Fruit fly (Drosophila melanogaster) whole organism, embryonic: ENCODE results near the gene HP5.

Experiments used
- Adf1 ChIP-seq: fragments of 200-800 bp; sonication (Bioruptor generic); IDR thresholded peaks from 2 replicates; pipeline ENCODE4 v1.3.6; 2022; ENCODE audit warnings: missing biosample characterization, missing genetic modification characterization
- CG10147 ChIP-seq: fragments of 200-800 bp; sonication (Bioruptor generic); optimal IDR thresholded peaks from 2 replicates; lab custom pipeline; 2019; ENCODE audit warnings: missing biosample characterization, mild to moderate bottlenecking, missing genetic modification characterization, moderate library complexity
- CG10543 ChIP-seq: fragments of 200-800 bp; sonication (Bioruptor generic); optimal IDR thresholded peaks from 3 replicates; lab custom pipeline; 2017; ENCODE audit warnings: missing biosample characterization, mild to moderate bottlenecking, missing genetic modification characterization, moderate library complexity
- CG11456 ChIP-seq: fragments of 200-800 bp; sonication (Bioruptor generic); IDR thresholded peaks from 3 replicates; pipeline ENCODE4 v1.3.6; 2022; ENCODE audit warnings: missing biosample characterization, missing genetic modification characterization
- CG12071 ChIP-seq: fragments of 200-800 bp; sonication (Bioruptor generic); optimal IDR thresholded peaks from 3 replicates; lab custom pipeline; 2018; ENCODE audit warnings: missing biosample characterization, mild to moderate bottlenecking, missing genetic modification characterization
- CG15601 ChIP-seq: fragments of 200-800 bp; sonication (Bioruptor generic); optimal IDR thresholded peaks from 3 replicates; lab custom pipeline; 2019; ENCODE audit warnings: missing biosample characterization, mild to moderate bottlenecking, missing genetic modification characterization, moderate library complexity
- CG15696 ChIP-seq: fragments of 200-800 bp; sonication (Bioruptor generic); optimal IDR thresholded peaks from 2 replicates; lab custom pipeline; 2019; ENCODE audit warnings: missing biosample characterization, mild to moderate bottlenecking, missing genetic modification characterization, moderate library complexity
- CG17328 ChIP-seq: fragments of 200-800 bp; sonication (Bioruptor generic); IDR thresholded peaks from 2 replicates; pipeline ENCODE4 v1.3.6; 2022; ENCODE audit warnings: missing biosample characterization, missing genetic modification characterization
- CG17612 ChIP-seq: fragments of 200-800 bp; sonication (Bioruptor generic); IDR thresholded peaks from 2 replicates; pipeline ENCODE4 v1.3.6; 2022; ENCODE audit warnings: missing biosample characterization, missing genetic modification characterization
- CG17829 ChIP-seq: fragments of 200-800 bp; optimal IDR thresholded peaks from 2 replicates; lab custom pipeline; 2019; ENCODE audit warnings: missing biosample characterization, mild to moderate bottlenecking, missing genetic modification characterization, moderate library complexity
- CG30431 ChIP-seq: fragments of 200-800 bp; sonication (Bioruptor generic); optimal IDR thresholded peaks from 2 replicates; lab custom pipeline; 2017; ENCODE audit warnings: missing biosample characterization, missing genetic modification characterization
- CG34422 ChIP-seq: fragments of 200-800 bp; sonication (Bioruptor generic); IDR thresholded peaks from 3 replicates; pipeline ENCODE4 v1.3.6; 2022; ENCODE audit warnings: missing biosample characterization, missing genetic modification characterization
- CG4424 ChIP-seq: fragments of 200-800 bp; sonication (Bioruptor generic); optimal IDR thresholded peaks from 3 replicates; lab custom pipeline; 2016; ENCODE audit warnings: missing biosample characterization, missing genetic modification characterization
- CG4820 ChIP-seq: fragments of 200-800 bp; sonication (Bioruptor generic); optimal IDR thresholded peaks from 3 replicates; lab custom pipeline; 2016; ENCODE audit warnings: missing biosample characterization, missing genetic modification characterization
- CG6791 ChIP-seq: fragments of 200-800 bp; sonication (Bioruptor generic); IDR thresholded peaks from 3 replicates; pipeline ENCODE4 v1.3.6; 2022; ENCODE audit warnings: missing biosample characterization, missing genetic modification characterization; ENCODE audit not compliant: partially characterized antibody
- CG7928 ChIP-seq: fragments of 200-800 bp; sonication (Bioruptor generic); optimal IDR thresholded peaks from 2 replicates; lab custom pipeline; 2017; ENCODE audit warnings: missing biosample characterization, mild to moderate bottlenecking, missing genetic modification characterization
- CG8089 ChIP-seq: fragments of 200-800 bp; sonication (Bioruptor generic); optimal IDR thresholded peaks from 3 replicates; lab custom pipeline; 2016; ENCODE audit warnings: missing biosample characterization, missing genetic modification characterization
- CG8478 ChIP-seq: fragments of >200 bp; optimal IDR thresholded peaks from 2 replicates; lab custom pipeline; 2018
- CG9817 ChIP-seq: fragments of 200-800 bp; sonication (Bioruptor generic); optimal IDR thresholded peaks from 2 replicates; lab custom pipeline; 2018; ENCODE audit warnings: missing biosample characterization, mild to moderate bottlenecking, missing genetic modification characterization, moderate library complexity
- Dip3 ChIP-seq: fragments of 200-800 bp; sonication (Bioruptor generic); optimal IDR thresholded peaks from 3 replicates; lab custom pipeline; 2016; ENCODE audit warnings: missing biosample characterization, missing genetic modification characterization
- Dll ChIP-seq: fragments of 200-800 bp; sonication (Bioruptor generic); IDR thresholded peaks from 4 replicates; pipeline ENCODE4 v1.3.6; 2022; ENCODE audit warnings: missing biosample characterization, missing genetic modification characterization; ENCODE audit not compliant: partially characterized antibody
- Doc2 ChIP-seq: fragments of 200-800 bp; sonication (Bioruptor generic); IDR thresholded peaks from 2 replicates; pipeline ENCODE4 v1.3.6; 2022; ENCODE audit warnings: missing biosample characterization, missing genetic modification characterization
- Hr78 ChIP-seq, 2 experiments: fragments of 200-800 bp in 1 of 2; fragments of >200 bp in 1 of 2; sonication (Bioruptor generic) in 1 of 2; optimal IDR thresholded peaks; 2 replicates each; lab custom pipeline; 2017 to 2019; ENCODE audit warnings: missing biosample characterization in 2 of 2, missing genetic modification characterization in 2 of 2, mild to moderate bottlenecking in 1 of 2, moderate library complexity in 1 of 2
- Neu2 ChIP-seq: fragments of 200-800 bp; sonication (Bioruptor generic); optimal IDR thresholded peaks from 3 replicates; lab custom pipeline; 2016; ENCODE audit warnings: missing biosample characterization, missing genetic modification characterization, borderline replicate concordance
- Oaz ChIP-seq: fragments of 200-800 bp; sonication (Bioruptor generic); IDR thresholded peaks from 2 replicates; pipeline ENCODE4 v1.3.6; 2022; ENCODE audit warnings: missing biosample characterization, missing genetic modification characterization
- Pdp1 ChIP-seq, 2 experiments: fragments of 200-800 bp; sonication (Bioruptor generic); optimal IDR thresholded peaks; 3 replicates each; lab custom pipeline; 2016; ENCODE audit warnings: missing biosample characterization in 2 of 2, missing genetic modification characterization in 2 of 2, mild to moderate bottlenecking in 1 of 2, moderate library complexity in 1 of 2
- Rx ChIP-seq: fragments of 200-800 bp; sonication (Bioruptor generic); IDR thresholded peaks from 2 replicates; pipeline ENCODE4 v1.3.6; 2022; ENCODE audit warnings: missing biosample characterization, missing genetic modification characterization
- Xbp1 ChIP-seq: fragments of 200-800 bp; sonication (Bioruptor generic); optimal IDR thresholded peaks from 3 replicates; lab custom pipeline; 2016; ENCODE audit warnings: missing biosample characterization, mild to moderate bottlenecking, missing genetic modification characterization
- abd-A ChIP-seq: fragments of 200-800 bp; sonication (Bioruptor generic); optimal IDR thresholded peaks from 3 replicates; lab custom pipeline; 2019; ENCODE audit warnings: missing biosample characterization, mild to moderate bottlenecking, missing genetic modification characterization, moderate library complexity
- ap ChIP-seq: fragments of 200-800 bp; sonication (Bioruptor generic); IDR thresholded peaks from 2 replicates; pipeline ENCODE4 v1.3.6; 2022; ENCODE audit warnings: missing biosample characterization, missing genetic modification characterization
- bbx ChIP-seq: fragments of 200-800 bp; sonication (Bioruptor generic); IDR thresholded peaks from 2 replicates; pipeline ENCODE4 v1.3.6; 2022; ENCODE audit warnings: missing biosample characterization, missing genetic modification characterization; ENCODE audit not compliant: partially characterized antibody
- croc ChIP-seq: fragments of 200-800 bp; sonication (Bioruptor generic); conservative IDR thresholded peaks from 3 replicates; pipeline ENCODE4 v1.3.6; 2022; ENCODE audit warnings: missing biosample characterization, missing genetic modification characterization
- dati ChIP-seq: fragments of 200-800 bp; sonication (Bioruptor generic); IDR thresholded peaks from 2 replicates; pipeline ENCODE4 v1.3.6; 2022; ENCODE audit warnings: missing biosample characterization, missing genetic modification characterization
- dmrt11E ChIP-seq: fragments of 200-800 bp; sonication (Bioruptor generic); optimal IDR thresholded peaks from 3 replicates; lab custom pipeline; 2018; ENCODE audit warnings: missing biosample characterization, mild to moderate bottlenecking, missing genetic modification characterization, moderate library complexity
- ftz-f1 ChIP-seq: fragments of 200-800 bp; sonication (Bioruptor generic); optimal IDR thresholded peaks from 2 replicates; lab custom pipeline; 2016; ENCODE audit warnings: missing biosample characterization, missing genetic modification characterization
- grn ChIP-seq: fragments of 200-800 bp; sonication (Bioruptor generic); optimal IDR thresholded peaks from 3 replicates; lab custom pipeline; 2017; ENCODE audit warnings: missing biosample characterization, missing genetic modification characterization
- hb ChIP-seq: fragments of 200-800 bp; sonication (Bioruptor generic); IDR thresholded peaks from 3 replicates; pipeline ENCODE4 v1.3.6; 2022; ENCODE audit warnings: missing biosample characterization, missing genetic modification characterization; ENCODE audit not compliant: partially characterized antibody
- inv ChIP-seq: fragments of 200-800 bp; sonication (Bioruptor generic); IDR thresholded peaks from 2 replicates; pipeline ENCODE4 v1.3.6; 2022; ENCODE audit warnings: missing biosample characterization, missing genetic modification characterization; ENCODE audit not compliant: partially characterized antibody
- lola ChIP-seq, 3 experiments: fragments of >200 bp in 2 of 3; fragments of 200-800 bp in 1 of 3; sonication (Bioruptor generic) in 1 of 3; optimal IDR thresholded peaks; 2 replicates each; lab custom pipeline; 2017 to 2019; ENCODE audit warnings: missing biosample characterization in 3 of 3, missing genetic modification characterization in 3 of 3, mild to moderate bottlenecking in 1 of 3, moderate library complexity in 1 of 3
- nerfin-1 ChIP-seq: fragments of 200-800 bp; sonication (Bioruptor generic); optimal IDR thresholded peaks from 3 replicates; lab custom pipeline; 2019; ENCODE audit warnings: missing biosample characterization, mild to moderate bottlenecking, missing genetic modification characterization, moderate library complexity
- nmo ChIP-seq: fragments of 200-800 bp; sonication (Bioruptor generic); optimal IDR thresholded peaks from 2 replicates; lab custom pipeline; 2018; ENCODE audit warnings: missing biosample characterization, mild to moderate bottlenecking, missing genetic modification characterization, moderate library complexity
- seq ChIP-seq: fragments of 200-800 bp; sonication (Bioruptor generic); IDR thresholded peaks from 2 replicates; pipeline ENCODE4 v1.3.6; 2022; ENCODE audit warnings: missing biosample characterization, missing genetic modification characterization
- sna ChIP-seq: fragments of 200-800 bp; sonication (Bioruptor generic); IDR thresholded peaks from 2 replicates; pipeline ENCODE4 v1.3.6; 2022; ENCODE audit warnings: missing biosample characterization, missing genetic modification characterization; ENCODE audit not compliant: partially characterized antibody
- stc ChIP-seq: fragments of 200-800 bp; sonication (Bioruptor generic); IDR thresholded peaks from 2 replicates; pipeline ENCODE4 v1.3.6; 2022; ENCODE audit warnings: missing biosample characterization, missing genetic modification characterization
- trem ChIP-seq: fragments of 200-800 bp; optimal IDR thresholded peaks from 3 replicates; lab custom pipeline; 2019; ENCODE audit warnings: missing biosample characterization, mild to moderate bottlenecking, missing genetic modification characterization, moderate library complexity
- trh ChIP-seq: fragments of 200-800 bp; sonication (Bioruptor generic); optimal IDR thresholded peaks from 2 replicates; lab custom pipeline; 2016; ENCODE audit warnings: missing biosample characterization, missing genetic modification characterization
- wek ChIP-seq: fragments of 200-800 bp; sonication (Bioruptor generic); optimal IDR thresholded peaks from 3 replicates; lab custom pipeline; 2018; ENCODE audit warnings: missing biosample characterization, mild to moderate bottlenecking, missing genetic modification characterization, moderate library complexity
- z ChIP-seq: fragments of 200-800 bp; sonication (Bioruptor generic); IDR thresholded peaks from 3 replicates; pipeline ENCODE4 v1.3.6; 2022; ENCODE audit warnings: missing biosample characterization, missing genetic modification characterization
- zfh1 ChIP-seq: fragments of 200-800 bp; sonication (Bioruptor generic); IDR thresholded peaks from 3 replicates; pipeline ENCODE4 v1.3.6; 2022; ENCODE audit warnings: missing biosample characterization, missing genetic modification characterization

Gene HP5

DNA sequence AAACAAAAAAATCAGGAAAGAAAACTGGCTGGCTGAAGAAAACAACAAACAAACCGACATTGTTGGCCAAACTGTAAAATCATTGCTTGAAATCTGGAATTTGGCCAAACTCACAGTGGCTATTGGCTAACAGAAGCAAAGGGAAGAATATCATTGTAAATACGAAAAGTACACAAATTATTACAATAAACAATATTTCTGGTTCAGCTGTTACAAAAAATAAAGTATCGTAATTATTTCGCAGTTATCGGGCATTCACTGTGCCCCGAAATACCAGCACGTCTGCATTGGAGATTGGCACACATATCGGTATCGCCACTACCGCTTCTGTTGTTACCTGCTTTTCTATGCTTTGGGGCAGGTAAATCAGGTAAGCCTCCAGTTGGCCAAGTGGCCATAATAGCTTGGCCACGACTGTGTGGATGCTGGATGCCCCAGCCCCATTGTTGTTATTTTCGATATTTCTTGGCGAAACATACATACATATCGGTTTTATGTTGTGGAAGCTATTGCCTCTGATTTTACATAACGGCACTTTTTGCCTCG, 3.5 kb upstream of the HP5 start (continued):
- TF ChIP-seq Dip3 (GFP tag; lab: Kevin White, UChicago): peak; percentile 63
- TF ChIP-seq CG34422: 0 out of 3 replicates have a peak, but pooled peaks have one; percentile 30
- TF ChIP-seq CG4424: peak; percentile 6
- TF ChIP-seq lola (GFP tag; optimal IDR thresholded peaks at IDR 0.05; lab: Kevin White, UChicago): no peak
- peak; percentile 49 for TF ChIP-seq CG12071 (GFP tag; lab: Kevin White, UChicago)
- no peak for TF ChIP-seq Hr78 (GFP tag; optimal IDR thresholded peaks at IDR 0.05; lab: Kevin White, UChicago)
- peak; percentile 2 for TF ChIP-seq wek (GFP tag; lab: Kevin White, UChicago)
- TF ChIP-seq Dll (GFP tag; lab: Robert Waterston, UW): no peak
- no peak for TF ChIP-seq stc (GFP tag; lab: Robert Waterston, UW)
- 0 out of 3 replicates have a peak, but pooled peaks have one; percentile 43 for TF ChIP-seq zfh1
- TF ChIP-seq bbx (GFP tag; lab: Robert Waterston, UW): no peak
- TF ChIP-seq CG10543 (GFP tag; lab: Kevin White, UChicago): no peak
- TF ChIP-seq hb: no peak
- no peak for TF ChIP-seq CG4820 (GFP tag; lab: Kevin White, UChicago)
- TF ChIP-seq CG30431 (GFP tag; lab: Kevin White, UChicago): no peak
- peak; percentile 18 to 39 for TF ChIP-seq Pdp1 (GFP tag; optimal IDR thresholded peaks at IDR 0.05; lab: Kevin White, UChicago)
- TF ChIP-seq z: no peak
- TF ChIP-seq CG15601 (tag; lab: Kevin White, UChicago): no peak
- TF ChIP-seq CG17829: peak; percentile 15
- TF ChIP-seq CG17612 (GFP tag; lab: Robert Waterston, UW): 0 out of 2 replicates have a peak, but pooled peaks have one; percentile 21
- no peak for TF ChIP-seq CG8478 (lab: Kevin White, UChicago)
- TF ChIP-seq nerfin-1 (tag; lab: Kevin White, UChicago): no peak
- no peak for TF ChIP-seq Rx (GFP tag; lab: Robert Waterston, UW)
- TF ChIP-seq CG17328: peak; percentile 61
- no peak for TF ChIP-seq dati
- TF ChIP-seq croc: no peak
- peak; percentile 20 for TF ChIP-seq nmo
- peak; percentile 56; the same call in 2 of the 3 replicates for TF ChIP-seq CG11456
- TF ChIP-seq grn: no peak
- TF ChIP-seq sna (GFP tag; lab: Robert Waterston, UW): no peak
- 0 out of 2 replicates have a peak, but pooled peaks have one; percentile 42 for TF ChIP-seq Oaz (GFP tag; lab: Robert Waterston, UW)
- TF ChIP-seq CG6791: no peak
- no peak for TF ChIP-seq inv (GFP tag; lab: Robert Waterston, UW)
- TF ChIP-seq Doc2: no peak
- TF ChIP-seq ap: peak; percentile 37; the same call in 1 of the 2 replicates
- no peak for TF ChIP-seq Neu2
- TF ChIP-seq seq (GFP tag; lab: Robert Waterston, UW): no peak
- no peak for TF ChIP-seq trh
- no peak for TF ChIP-seq ftz-f1 (GFP tag; lab: Kevin White, UChicago)
- TF ChIP-seq trem (tag; lab: Kevin White, UChicago): no peak
- peak; percentile 47 for TF ChIP-seq CG8089 (GFP tag; lab: Kevin White, UChicago)
- no peak for TF ChIP-seq dmrt11E (tag; lab: Kevin White, UChicago)
- no peak for TF ChIP-seq CG10147
- no peak for TF ChIP-seq CG7928 (GFP tag; lab: Kevin White, UChicago)
- no peak for TF ChIP-seq CG15696 (tag; lab: Kevin White, UChicago)
- no peak for TF ChIP-seq Adf1 (GFP tag; lab: Robert Waterston, UW)
- TF ChIP-seq abd-A (tag; lab: Kevin White, UChicago): no peak
- peak; percentile 60 for TF ChIP-seq Xbp1
- TF ChIP-seq CG9817 (tag; lab: Kevin White, UChicago): peak; percentile 41
